Worm (Caenorhabditis elegans): Measurements from ENCODE around the gene apy-1.

ce11 chrX:7547696-7548095 lies 21.8 kb downstream of the apy-1 start:
- no peak for TF ChIP-seq K02D7.2 (tag; optimal IDR thresholded peaks at IDR 0.05)
- TF ChIP-seq nhr-232 (tag; optimal IDR thresholded peaks at IDR 0.05): no peak
- no peak for TF ChIP-seq ama-1 (optimal IDR thresholded peaks at IDR 0.05)
- no peak for TF ChIP-seq sox-4 (tag; optimal IDR thresholded peaks at IDR 0.05)
- no peak for TF ChIP-seq ahr-1 (tag; optimal IDR thresholded peaks at IDR 0.05)
- TF ChIP-seq fkh-10 (GFP tag; optimal IDR thresholded peaks at IDR 0.05): no peak
- no peak for TF ChIP-seq hlh-30 (tag; optimal IDR thresholded peaks at IDR 0.05; ENCODE audit: insufficient read depth)
- no peak for TF ChIP-seq C38D4.7 (GFP tag; optimal IDR thresholded peaks at IDR 0.05)
- TF ChIP-seq pat-9 (tag; optimal IDR thresholded peaks at IDR 0.05): no peak
- no peak for TF ChIP-seq pha-2 (tag; optimal IDR thresholded peaks at IDR 0.05)
- TF ChIP-seq F13H6.1 (tag; optimal IDR thresholded peaks at IDR 0.05): no peak
- no peak for TF ChIP-seq dve-1 (tag; optimal IDR thresholded peaks at IDR 0.05)
- no peak for TF ChIP-seq tbx-7 (tag; optimal IDR thresholded peaks at IDR 0.05)
